Worm (Caenorhabditis elegans): ENCODE measurements around the gene sri-74.

- TF ChIP-seq hnd-1 (tag; optimal IDR thresholded peaks at IDR 0.05) (no peak), ceh-36 (tag; optimal IDR thresholded peaks at IDR 0.05) (no peak)
Observed at ce11 chrII:2545925-2546324, 37.0 kb downstream of the sri-74 start, which contains the start of gene K02F6.3.
